Worm (Caenorhabditis elegans): ENCODE results near the gene F31A3.3.

- TF ChIP-seq lin-15B (tag; optimal IDR thresholded peaks at IDR 0.05), result no peak
- no peak for TF ChIP-seq lin-39 (tag; optimal IDR thresholded peaks at IDR 0.05)
- no peak for TF ChIP-seq nhr-42 (GFP tag; IDR thresholded peaks at IDR 0.05)
- TF ChIP-seq skn-1 (tag; optimal IDR thresholded peaks at IDR 0.05), result no peak
- TF ChIP-seq fos-1 (tag; optimal IDR thresholded peaks at IDR 0.05), result no peak
- TF ChIP-seq egl-27 (tag; optimal IDR thresholded peaks at IDR 0.05), result no peak
- TF ChIP-seq unc-130 (GFP tag; optimal IDR thresholded peaks at IDR 0.05), result no peak
- no peak for TF ChIP-seq snpc-1.2 (GFP tag; IDR thresholded peaks at IDR 0.05)
Observed at ce11 chrX:17510523-17510922, 23.3 kb downstream of the F31A3.3 start.
